Fruit fly (Drosophila melanogaster): ENCODE results near the gene PolA2.

PolA2 gene

DNA sequence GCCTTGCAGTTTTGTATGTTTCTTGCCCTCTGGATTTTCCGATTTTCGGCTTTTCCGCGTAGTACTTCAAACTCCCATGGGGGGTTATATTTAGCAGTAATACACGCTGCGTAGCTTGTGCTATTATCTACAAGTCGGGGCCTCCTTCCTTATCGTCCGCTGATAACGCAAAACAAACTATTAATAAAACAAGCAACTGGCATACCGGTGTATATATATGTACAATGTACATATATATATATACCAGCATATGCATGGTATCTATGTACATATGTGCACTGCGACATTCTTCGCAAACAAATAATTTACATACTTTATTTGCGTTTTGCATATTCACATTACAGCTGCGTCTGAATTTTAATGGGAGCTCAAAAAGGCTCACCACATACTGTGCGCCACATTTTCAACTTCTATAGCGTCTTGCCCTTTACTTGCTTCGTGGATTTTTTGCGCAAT lies 15.0 kb downstream of the PolA2 start:
- TF ChIP-seq psq (GFP tag; optimal IDR thresholded peaks at IDR 0.05) (no peak), Jra (GFP tag; optimal IDR thresholded peaks at IDR 0.05) (no peak), fru (GFP tag; optimal IDR thresholded peaks at IDR 0.05) (no peak), Hr78 (GFP tag; optimal IDR thresholded peaks at IDR 0.05) (no peak), dmrt93B (GFP tag; optimal IDR thresholded peaks at IDR 0.05) (no peak)

DNA sequence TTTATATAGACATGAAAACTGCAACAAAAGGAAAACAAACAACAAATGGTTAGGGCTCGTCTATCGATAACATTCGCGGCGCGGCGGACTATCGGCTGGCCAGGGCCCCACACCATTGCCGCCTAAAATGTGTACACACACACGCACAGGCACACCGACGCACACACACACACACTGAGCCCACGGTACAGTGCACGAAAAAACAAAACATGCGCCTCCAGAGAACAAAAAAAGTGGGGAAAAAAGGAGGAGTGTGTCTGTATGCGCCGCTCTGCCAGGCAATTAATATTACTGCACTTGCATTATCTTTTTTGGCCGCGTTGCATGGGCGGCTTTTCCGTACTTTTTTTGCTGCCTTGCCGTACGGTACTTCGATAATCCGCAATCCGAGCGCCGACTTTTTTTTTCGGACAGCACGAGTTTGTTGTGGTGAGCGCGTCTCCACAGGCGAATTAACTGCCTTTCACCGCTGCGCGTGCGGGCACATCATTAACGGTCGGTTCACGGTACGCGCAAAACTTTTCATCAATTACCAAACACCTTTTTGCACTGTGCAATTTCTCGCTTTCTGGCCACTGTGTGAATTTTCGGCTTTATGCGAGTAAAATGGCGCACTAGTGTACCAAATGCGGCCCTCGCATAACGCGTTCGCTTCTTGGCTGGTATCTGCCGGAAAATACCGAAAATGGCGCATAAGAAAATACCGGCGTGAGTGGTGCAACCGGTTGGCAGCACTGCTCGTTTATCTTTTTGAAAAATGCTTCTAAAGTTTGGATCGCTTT lies 24.7 kb downstream of the PolA2 start, which contains the start of gene woc:
woc (minus strand) TSS at position 622 of the 782 bp plus-strand sequence.
- peak; percentile 64 for TF ChIP-seq Sp1 (GFP tag; optimal IDR thresholded peaks at IDR 0.05)
- peak; percentile 80 for TF ChIP-seq fru (GFP tag; optimal IDR thresholded peaks at IDR 0.05)
- TF ChIP-seq woc (GFP tag; optimal IDR thresholded peaks at IDR 0.05): no peak
- peak; percentile 78 for TF ChIP-seq ey (GFP tag; optimal IDR thresholded peaks at IDR 0.05)
- peak; percentile 71 for TF ChIP-seq OdsH (GFP tag; optimal IDR thresholded peaks at IDR 0.05)
- TF ChIP-seq sage (GFP tag; optimal IDR thresholded peaks at IDR 0.05): no peak
- TF ChIP-seq dl (GFP tag; optimal IDR thresholded peaks at IDR 0.05; ENCODE audit: insufficient read depth in 1 of 2, partially characterized antibody in 2 of 2): no peak
- TF ChIP-seq Abd-B (GFP tag; optimal IDR thresholded peaks at IDR 0.05): no peak
- TF ChIP-seq dsf (GFP tag; optimal IDR thresholded peaks at IDR 0.05; ENCODE audit: borderline replicate concordance): no peak
- TF ChIP-seq Mio (GFP tag; optimal IDR thresholded peaks at IDR 0.05): no peak
- no peak for TF ChIP-seq CG32264 (GFP tag; optimal IDR thresholded peaks at IDR 0.05)
- no peak for TF ChIP-seq HLH106 (tag; optimal IDR thresholded peaks at IDR 0.05)
- peak; percentile 76 for TF ChIP-seq Hr83 (GFP tag; optimal IDR thresholded peaks at IDR 0.05; ENCODE audit: poor library complexity, severe bottlenecking)
- no peak for TF ChIP-seq Rel (GFP tag; optimal IDR thresholded peaks at IDR 0.05)
- peak; percentile 72 for TF ChIP-seq Rel (tag; optimal IDR thresholded peaks at IDR 0.05)
- TF ChIP-seq brk (GFP tag; optimal IDR thresholded peaks at IDR 0.05): no peak
- TF ChIP-seq CG9705 (GFP tag; optimal IDR thresholded peaks at IDR 0.05): no peak
- no peak for TF ChIP-seq Dfd (GFP tag; optimal IDR thresholded peaks at IDR 0.05)
- TF ChIP-seq CrebA (GFP tag; optimal IDR thresholded peaks at IDR 0.05; ENCODE audit: borderline replicate concordance): no peak
- peak; percentile 64 for TF ChIP-seq N (GFP tag; optimal IDR thresholded peaks at IDR 0.05)
- TF ChIP-seq h (GFP tag; optimal IDR thresholded peaks at IDR 0.05): peak; percentile 80
- peak; percentile 53 for TF ChIP-seq rgr (GFP tag; optimal IDR thresholded peaks at IDR 0.05)
- no peak for TF ChIP-seq usp (GFP tag; optimal IDR thresholded peaks at IDR 0.05)
- no peak for TF ChIP-seq GATAd (GFP tag; optimal IDR thresholded peaks at IDR 0.05)
- TF ChIP-seq Myc (optimal IDR thresholded peaks at IDR 0.05): no peak
- TF ChIP-seq br (GFP tag; optimal IDR thresholded peaks at IDR 0.05): peak; percentile 68
- TF ChIP-seq Hnf4 (GFP tag; optimal IDR thresholded peaks at IDR 0.05): no peak
- TF ChIP-seq sv (GFP tag; optimal IDR thresholded peaks at IDR 0.05): peak; percentile 39
- TF ChIP-seq dmrt93B (GFP tag; optimal IDR thresholded peaks at IDR 0.05): no peak
- no peak for TF ChIP-seq pan (optimal IDR thresholded peaks at IDR 0.05)
- no peak for TF ChIP-seq Hr78 (GFP tag; optimal IDR thresholded peaks at IDR 0.05)
- peak; percentile 74 for TF ChIP-seq psq (GFP tag; optimal IDR thresholded peaks at IDR 0.05)
- no peak for TF ChIP-seq lola (GFP tag; optimal IDR thresholded peaks at IDR 0.05)
- TF ChIP-seq Vsx2 (GFP tag; optimal IDR thresholded peaks at IDR 0.05; ENCODE audit: partially characterized antibody): no peak
- peak in 1 of 2 experiments; percentile 79 for TF ChIP-seq foxo (GFP tag; optimal IDR thresholded peaks at IDR 0.05)
- TF ChIP-seq tai (GFP tag; optimal IDR thresholded peaks at IDR 0.05): no peak
- TF ChIP-seq Jra (GFP tag; optimal IDR thresholded peaks at IDR 0.05): no peak
- peak; percentile 97 for TF ChIP-seq jim (GFP tag; optimal IDR thresholded peaks at IDR 0.05)
- TF ChIP-seq Dif (GFP tag; optimal IDR thresholded peaks at IDR 0.05; ENCODE audit: partially characterized antibody): no peak
